Fruit fly (Drosophila melanogaster) whole organism, embryonic: ENCODE results near the gene Scm.

Experiments
- Aef1 ChIP-seq: fragments of 200-800 bp; sonication (Bioruptor generic); IDR thresholded peaks from 3 replicates; pipeline ENCODE4 v1.3.6; 2022; ENCODE audit warnings: missing biosample characterization, missing genetic modification characterization
- B-H2 ChIP-seq: fragments of 200-800 bp; sonication (Bioruptor generic); optimal IDR thresholded peaks from 2 replicates; lab custom pipeline; 2018; ENCODE audit warnings: missing biosample characterization, mild to moderate bottlenecking, missing genetic modification characterization
- CG10543 ChIP-seq: fragments of 200-800 bp; sonication (Bioruptor generic); optimal IDR thresholded peaks from 3 replicates; lab custom pipeline; 2017; ENCODE audit warnings: missing biosample characterization, mild to moderate bottlenecking, missing genetic modification characterization, moderate library complexity
- CG12104 ChIP-seq: fragments of 200-800 bp; sonication (Bioruptor generic); optimal IDR thresholded peaks from 3 replicates; lab custom pipeline; 2016; ENCODE audit warnings: missing biosample characterization, missing genetic modification characterization
- CG13123 ChIP-seq: fragments of 200-800 bp; sonication (Bioruptor generic); optimal IDR thresholded peaks from 2 replicates; lab custom pipeline; 2016; ENCODE audit warnings: missing biosample characterization, missing genetic modification characterization
- CG13296 ChIP-seq: fragments of 200-800 bp; sonication (Bioruptor generic); optimal IDR thresholded peaks from 3 replicates; lab custom pipeline; 2018; ENCODE audit warnings: missing biosample characterization, mild to moderate bottlenecking, missing genetic modification characterization
- CG1602 ChIP-seq: fragments of 200-800 bp; sonication (Bioruptor generic); optimal IDR thresholded peaks from 3 replicates; lab custom pipeline; 2016; ENCODE audit warnings: missing biosample characterization, missing genetic modification characterization
- CG1603 ChIP-seq: fragments of 200-800 bp; sonication (Bioruptor generic); optimal IDR thresholded peaks from 2 replicates; lab custom pipeline; 2019; ENCODE audit warnings: missing biosample characterization, mild to moderate bottlenecking, missing genetic modification characterization, moderate library complexity
- CG17186 ChIP-seq: fragments of 200-800 bp; sonication (Bioruptor generic); optimal IDR thresholded peaks from 3 replicates; lab custom pipeline; 2017; ENCODE audit warnings: missing biosample characterization, missing genetic modification reagents, missing genetic modification characterization
- CG18619 ChIP-seq: fragments of 200-800 bp; sonication (Bioruptor generic); optimal IDR thresholded peaks from 3 replicates; lab custom pipeline; 2017; ENCODE audit warnings: missing biosample characterization, mild to moderate bottlenecking, missing genetic modification characterization
- CG30431 ChIP-seq: fragments of 200-800 bp; sonication (Bioruptor generic); optimal IDR thresholded peaks from 2 replicates; lab custom pipeline; 2017; ENCODE audit warnings: missing biosample characterization, missing genetic modification characterization
- CG3065 ChIP-seq: fragments of 200-800 bp; sonication (Bioruptor generic); optimal IDR thresholded peaks from 2 replicates; lab custom pipeline; 2016; ENCODE audit warnings: missing biosample characterization, missing genetic modification characterization
- CG3163 ChIP-seq: fragments of 200-800 bp; sonication (Bioruptor generic); optimal IDR thresholded peaks from 3 replicates; lab custom pipeline; 2016; ENCODE audit warnings: missing biosample characterization, missing genetic modification characterization
- CG4730 ChIP-seq: fragments of 200-800 bp; sonication (Bioruptor generic); IDR thresholded peaks from 2 replicates; pipeline ENCODE4 v1.3.6; 2022; ENCODE audit warnings: missing biosample characterization, missing genetic modification characterization
- CG5245 ChIP-seq: fragments of 200-800 bp; sonication (Bioruptor generic); optimal IDR thresholded peaks from 3 replicates; lab custom pipeline; 2016; ENCODE audit warnings: missing biosample characterization, missing genetic modification characterization
- CG6254 ChIP-seq: fragments of 200-800 bp; sonication (Bioruptor generic); optimal IDR thresholded peaks from 3 replicates; lab custom pipeline; 2017; ENCODE audit warnings: mild to moderate bottlenecking, missing biosample characterization, missing genetic modification reagents, missing genetic modification characterization
- CG9727 ChIP-seq: fragments of 200-800 bp; sonication (Bioruptor generic); optimal IDR thresholded peaks from 3 replicates; lab custom pipeline; 2017; ENCODE audit warnings: missing biosample characterization, mild to moderate bottlenecking, missing genetic modification characterization
- CrebB ChIP-seq: fragments of 200-800 bp; sonication (Bioruptor generic); optimal IDR thresholded peaks from 3 replicates; lab custom pipeline; 2018; ENCODE audit warnings: missing biosample characterization, mild to moderate bottlenecking, missing genetic modification characterization
- Deaf1 ChIP-seq: fragments of 200-800 bp; optimal IDR thresholded peaks from 3 replicates; lab custom pipeline; 2019; ENCODE audit warnings: missing biosample characterization, mild to moderate bottlenecking, missing genetic modification characterization, moderate library complexity
- Dp ChIP-seq: fragments of 200-800 bp; sonication (Bioruptor generic); optimal IDR thresholded peaks from 2 replicates; lab custom pipeline; 2018; ENCODE audit warnings: missing biosample characterization, mild to moderate bottlenecking, missing genetic modification characterization, moderate library complexity
- Ets65A ChIP-seq: fragments of 200-800 bp; sonication (Bioruptor generic); peaks from one replicate; lab custom pipeline; 2016; ENCODE audit warnings: missing biosample characterization, missing genetic modification characterization
- H15 ChIP-seq: fragments of 200-800 bp; sonication (Bioruptor generic); IDR thresholded peaks from 3 replicates; pipeline ENCODE4 v1.3.6; 2022; ENCODE audit warnings: missing biosample characterization, missing genetic modification characterization
- H2.0 ChIP-seq: fragments of 200-800 bp; sonication (Bioruptor generic); IDR thresholded peaks from 2 replicates; pipeline ENCODE4 v1.3.6; 2022; ENCODE audit warnings: missing biosample characterization, missing genetic modification characterization
- Hand ChIP-seq: fragments of 200-800 bp; sonication (Bioruptor generic); optimal IDR thresholded peaks from 2 replicates; lab custom pipeline; 2017; ENCODE audit warnings: mild to moderate bottlenecking, missing biosample characterization, missing genetic modification reagents, missing genetic modification characterization
- Hr39 ChIP-seq: fragments of >200 bp; optimal IDR thresholded peaks from 2 replicates; lab custom pipeline; 2017
- Kr ChIP-seq: fragments of 200-800 bp; sonication (Bioruptor generic); optimal IDR thresholded peaks from 2 replicates; lab custom pipeline; 2017; ENCODE audit warnings: missing biosample characterization, mild to moderate bottlenecking, missing genetic modification characterization
- Lhr ChIP-seq: fragments of 200-800 bp; sonication (Bioruptor generic); optimal IDR thresholded peaks from 3 replicates; lab custom pipeline; 2017; ENCODE audit warnings: mild to moderate bottlenecking, missing biosample characterization, missing genetic modification reagents, missing genetic modification characterization
- NC2β ChIP-seq: fragments of 200-800 bp; sonication (Bioruptor generic); optimal IDR thresholded peaks from 2 replicates; lab custom pipeline; 2016; ENCODE audit warnings: missing biosample characterization, missing genetic modification characterization
- Neu2 ChIP-seq: fragments of 200-800 bp; sonication (Bioruptor generic); optimal IDR thresholded peaks from 3 replicates; lab custom pipeline; 2016; ENCODE audit warnings: missing biosample characterization, missing genetic modification characterization, borderline replicate concordance
- Oaz ChIP-seq: fragments of 200-800 bp; sonication (Bioruptor generic); IDR thresholded peaks from 2 replicates; pipeline ENCODE4 v1.3.6; 2022; ENCODE audit warnings: missing biosample characterization, missing genetic modification characterization
- Oli ChIP-seq: fragments of 200-800 bp; sonication (Bioruptor generic); optimal IDR thresholded peaks from 2 replicates; lab custom pipeline; 2018; ENCODE audit warnings: missing biosample characterization, mild to moderate bottlenecking, missing genetic modification characterization, moderate library complexity
- Scr ChIP-seq: fragments of 200-800 bp; sonication (Bioruptor generic); IDR thresholded peaks from 2 replicates; pipeline ENCODE4 v1.3.6; 2022; ENCODE audit warnings: missing biosample characterization, missing genetic modification characterization; ENCODE audit not compliant: partially characterized antibody
- Sox102F ChIP-seq: fragments of 200-800 bp; sonication (Bioruptor generic); optimal IDR thresholded peaks from 2 replicates; lab custom pipeline; 2018; ENCODE audit warnings: missing biosample characterization, mild to moderate bottlenecking, missing genetic modification characterization, moderate library complexity
- Taf1 ChIP-seq: fragments of 200-800 bp; sonication (Bioruptor generic); IDR thresholded peaks from 2 replicates; pipeline ENCODE4 v1.3.6; 2022; ENCODE audit warnings: missing biosample characterization, missing genetic modification characterization
- amos ChIP-seq: fragments of 200-800 bp; sonication (Bioruptor generic); IDR thresholded peaks from 2 replicates; pipeline ENCODE4 v1.3.6; 2022; ENCODE audit warnings: missing biosample characterization, missing genetic modification characterization; ENCODE audit not compliant: partially characterized antibody
- chn ChIP-seq: fragments of 200-800 bp; sonication (Bioruptor generic); optimal IDR thresholded peaks from 2 replicates; lab custom pipeline; 2016; ENCODE audit warnings: missing biosample characterization, missing genetic modification characterization
- crol ChIP-seq: fragments of 200-800 bp; sonication (Bioruptor generic); IDR thresholded peaks from 2 replicates; pipeline ENCODE4 v1.3.6; 2022; ENCODE audit warnings: missing biosample characterization, missing genetic modification characterization
- ems ChIP-seq: fragments of 200-800 bp; sonication (Bioruptor generic); optimal IDR thresholded peaks from 3 replicates; lab custom pipeline; 2016; ENCODE audit warnings: missing biosample characterization, missing genetic modification characterization
- exex ChIP-seq: fragments of 200-800 bp; sonication (Bioruptor generic); optimal IDR thresholded peaks from 4 replicates; lab custom pipeline; 2018; ENCODE audit warnings: missing biosample characterization, mild to moderate bottlenecking, missing genetic modification characterization, moderate library complexity
- fd64A ChIP-seq: fragments of 200-800 bp; sonication (Bioruptor generic); optimal IDR thresholded peaks from 3 replicates; lab custom pipeline; 2018; ENCODE audit warnings: missing biosample characterization, mild to moderate bottlenecking, missing genetic modification characterization
- fd96Cb ChIP-seq: fragments of 200-800 bp; sonication (Bioruptor generic); optimal IDR thresholded peaks from 2 replicates; lab custom pipeline; 2018; ENCODE audit warnings: missing biosample characterization, mild to moderate bottlenecking, missing genetic modification characterization, moderate library complexity
- gem ChIP-seq: fragments of 200-800 bp; sonication (Bioruptor generic); optimal IDR thresholded peaks from 2 replicates; lab custom pipeline; 2019; ENCODE audit warnings: missing biosample characterization, mild to moderate bottlenecking, missing genetic modification characterization, moderate library complexity
- gfzf ChIP-seq: fragments of 200-800 bp; sonication (Bioruptor generic); optimal IDR thresholded peaks from 2 replicates; lab custom pipeline; 2016; ENCODE audit warnings: missing biosample characterization, mild to moderate bottlenecking, missing genetic modification characterization, moderate library complexity
- her ChIP-seq: fragments of 200-800 bp; sonication (Bioruptor generic); optimal IDR thresholded peaks from 2 replicates; lab custom pipeline; 2016; ENCODE audit warnings: missing biosample characterization, missing genetic modification characterization
- lab ChIP-seq: fragments of 200-800 bp; sonication (Bioruptor generic); optimal IDR thresholded peaks from 3 replicates; lab custom pipeline; 2017; ENCODE audit warnings: missing biosample characterization, missing genetic modification characterization, mild to moderate bottlenecking, moderate library complexity, missing genetic modification reagents
- nom ChIP-seq: fragments of 200-800 bp; sonication (Bioruptor generic); optimal IDR thresholded peaks from 2 replicates; lab custom pipeline; 2017; ENCODE audit warnings: missing biosample characterization, missing genetic modification characterization, mild to moderate bottlenecking, moderate library complexity, missing genetic modification reagents
- prd ChIP-seq, 3 experiments: fragments of >200 bp in 2 of 3; fragments of 200-800 bp in 1 of 3; sonication (Bioruptor generic) in 1 of 3; optimal IDR thresholded peaks in 2 of 3; IDR thresholded peaks in 1 of 3; 2 replicates in 2 of 3; 3 replicates in 1 of 3; pipeline versions ENCODE4 v1.3.6 to Lab custom; 2017 to 2022; ENCODE audit warnings: missing biosample characterization in 1 of 3, missing genetic modification characterization in 1 of 3
- sd ChIP-seq: fragments of 200-800 bp; sonication (Bioruptor generic); optimal IDR thresholded peaks from 3 replicates; lab custom pipeline; 2018; ENCODE audit warnings: missing biosample characterization, mild to moderate bottlenecking, missing genetic modification characterization, moderate library complexity
- sens ChIP-seq: fragments of 200-800 bp; sonication (Bioruptor generic); peaks from one replicate; lab custom pipeline; 2016; ENCODE audit warnings: missing biosample characterization, missing genetic modification characterization
- unpg ChIP-seq: fragments of 200-800 bp; sonication (Bioruptor generic); optimal IDR thresholded peaks from 3 replicates; lab custom pipeline; 2018; ENCODE audit warnings: missing biosample characterization, mild to moderate bottlenecking, missing genetic modification characterization, moderate library complexity
- z ChIP-seq: fragments of 200-800 bp; sonication (Bioruptor generic); IDR thresholded peaks from 3 replicates; pipeline ENCODE4 v1.3.6; 2022; ENCODE audit warnings: missing biosample characterization, missing genetic modification characterization

Gene Scm

DNA sequence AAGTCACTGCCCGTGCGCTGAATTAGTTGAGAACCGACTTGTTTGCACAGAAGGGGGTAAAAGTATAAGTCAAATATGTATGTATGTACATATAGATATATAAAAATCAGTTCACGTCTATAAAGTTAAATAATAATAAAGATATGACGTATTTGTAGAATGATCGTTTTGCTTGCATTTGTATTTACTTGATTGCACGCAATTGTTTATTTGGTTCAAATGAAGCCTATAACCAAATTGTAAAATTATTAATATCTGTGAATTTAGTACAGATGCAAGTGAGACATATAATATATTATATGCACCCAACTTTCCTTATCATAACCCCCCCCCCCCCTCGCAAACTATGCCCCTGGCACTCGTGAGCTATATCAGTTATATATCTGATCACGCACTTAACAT is 36.9 kb downstream of the Scm start (continued):
- TF ChIP-seq CrebB = no peak
- peak; percentile 36 for TF ChIP-seq Deaf1
- peak; percentile 23 for TF ChIP-seq Sox102F (GFP tag; lab: Kevin White, UChicago)
- peak; percentile 24; the same call in 1 of the 2 replicates for TF ChIP-seq Taf1 (GFP tag; lab: Robert Waterston, UW)
- peak; percentile 13 for TF ChIP-seq nom (GFP tag; lab: Kevin White, UChicago)
- TF ChIP-seq CG12104 = peak; percentile 40
- no peak for TF ChIP-seq ems
- no peak for TF ChIP-seq z (GFP tag; lab: Robert Waterston, UW)
- no peak for TF ChIP-seq B-H2 (GFP tag; lab: Kevin White, UChicago)
- TF ChIP-seq amos (GFP tag; lab: Robert Waterston, UW) = no peak
- TF ChIP-seq CG1602 (GFP tag; lab: Kevin White, UChicago) = no peak
- TF ChIP-seq Hand (GFP tag; lab: Kevin White, UChicago) = peak; percentile 57
- TF ChIP-seq gem = peak; percentile 57
- TF ChIP-seq Dp = no peak
- TF ChIP-seq CG10543 (GFP tag; lab: Kevin White, UChicago) = peak; percentile 67
- no peak for TF ChIP-seq Lhr
- TF ChIP-seq Hr39 = no peak
- TF ChIP-seq CG30431 (GFP tag; lab: Kevin White, UChicago) = no peak
- TF ChIP-seq exex (tag; lab: Kevin White, UChicago) = peak; percentile 42
- no peak for TF ChIP-seq chn (GFP tag; lab: Kevin White, UChicago)
- no peak for TF ChIP-seq fd64A (GFP tag; lab: Kevin White, UChicago)
- TF ChIP-seq CG4730 (GFP tag; lab: Robert Waterston, UW) = peak; percentile 5; the same call in 1 of the 2 replicates
- no peak for TF ChIP-seq CG17186 (GFP tag; lab: Kevin White, UChicago)
- TF ChIP-seq Kr (GFP tag; lab: Kevin White, UChicago) = peak; percentile 17
- TF ChIP-seq her = no peak
- peak; percentile 26; the same call in 1 of the 3 replicates for TF ChIP-seq Aef1 (GFP tag; lab: Robert Waterston, UW)
- TF ChIP-seq prd (optimal IDR thresholded peaks at IDR 0.05; lab: Kevin White, UChicago) = no peak
- TF ChIP-seq prd (GFP tag; IDR thresholded peaks at IDR 0.05; lab: Robert Waterston, UW) = peak; percentile 53; the same call in 2 of the 3 replicates
- no peak for TF ChIP-seq CG13123 (GFP tag; lab: Kevin White, UChicago)
- TF ChIP-seq Ets65A (GFP tag; lab: Kevin White, UChicago) = peak; percentile 88
- TF ChIP-seq Neu2 (GFP tag; lab: Kevin White, UChicago) = no peak
- peak; percentile 54 for TF ChIP-seq CG18619 (GFP tag; lab: Kevin White, UChicago)
- TF ChIP-seq CG3163 (GFP tag; lab: Kevin White, UChicago) = no peak
- TF ChIP-seq CG3065 (GFP tag; lab: Kevin White, UChicago) = no peak
- TF ChIP-seq lab (GFP tag; lab: Kevin White, UChicago) = peak; percentile 81
- TF ChIP-seq fd96Cb (tag; lab: Kevin White, UChicago) = no peak
- no peak for TF ChIP-seq gfzf (GFP tag; lab: Kevin White, UChicago)
- TF ChIP-seq CG9727 (GFP tag; lab: Kevin White, UChicago) = peak; percentile 72
- TF ChIP-seq H2.0 (GFP tag; lab: Robert Waterston, UW) = no peak
- peak; percentile 33 for TF ChIP-seq CG13296 (GFP tag; lab: Kevin White, UChicago)
- peak; percentile 72 for TF ChIP-seq sens (GFP tag; lab: Kevin White, UChicago)
- TF ChIP-seq CG5245 (GFP tag; lab: Kevin White, UChicago) = peak; percentile 6
- peak; percentile 32 for TF ChIP-seq Oli (tag; lab: Kevin White, UChicago)
- no peak for TF ChIP-seq Scr (GFP tag; lab: Robert Waterston, UW)
- TF ChIP-seq unpg (GFP tag; lab: Kevin White, UChicago) = peak; percentile 37
- no peak for TF ChIP-seq NC2β (GFP tag; lab: Kevin White, UChicago)
- TF ChIP-seq H15 (GFP tag; lab: Robert Waterston, UW) = no peak
- TF ChIP-seq sd (tag; lab: Kevin White, UChicago) = peak; percentile 2
- 0 out of 2 replicates have a peak, but pooled peaks have one; percentile 19 for TF ChIP-seq crol
- no peak for TF ChIP-seq CG6254 (GFP tag; lab: Kevin White, UChicago)
- no peak for TF ChIP-seq Oaz (GFP tag; lab: Robert Waterston, UW)
- peak; percentile 29 for TF ChIP-seq CG1603
